Fruit fly (Drosophila melanogaster): ENCODE measurements around the gene CG42779.

The CG42779 gene

dm6 chr3R:17151376-17152026, 30.1 kb downstream of the CG42779 start, which contains the start of gene CG5292 (continued):
- no peak for TF ChIP-seq CG7963 (GFP tag; IDR thresholded peaks at IDR 0.05; ENCODE audit: partially characterized antibody)
- no peak for TF ChIP-seq ap (GFP tag; IDR thresholded peaks at IDR 0.05)
- TF ChIP-seq CG9609 (GFP tag; optimal IDR thresholded peaks at IDR 0.05): no peak
- no peak for TF ChIP-seq Deaf1 (tag; optimal IDR thresholded peaks at IDR 0.05)
- no peak for TF ChIP-seq Gug (GFP tag; IDR thresholded peaks at IDR 0.05)
- peak; percentile 55 for TF ChIP-seq NfI (GFP tag; optimal IDR thresholded peaks at IDR 0.05)
- TF ChIP-seq Fer1 (GFP tag; optimal IDR thresholded peaks at IDR 0.05): no peak
- no peak for TF ChIP-seq da (GFP tag; optimal IDR thresholded peaks at IDR 0.05)
- peak; percentile 12 for TF ChIP-seq gcm2 (GFP tag; optimal IDR thresholded peaks at IDR 0.05)
- TF ChIP-seq Taf1 (GFP tag; IDR thresholded peaks at IDR 0.05): no peak
- TF ChIP-seq sens-2 (GFP tag; IDR thresholded peaks at IDR 0.05): no peak
- no peak for TF ChIP-seq gt (GFP tag; IDR thresholded peaks at IDR 0.05)
- peak; percentile 49 for TF ChIP-seq Ets97D (GFP tag; optimal IDR thresholded peaks at IDR 0.05)
- TF ChIP-seq fd102C (GFP tag; optimal IDR thresholded peaks at IDR 0.05): no peak
- TF ChIP-seq jigr1 (GFP tag; IDR thresholded peaks at IDR 0.05): no peak
- peak; percentile 56 for TF ChIP-seq Aef1 (GFP tag; IDR thresholded peaks at IDR 0.05)
- 0 out of 2 replicates have a peak, but pooled peaks have one; percentile 37 for TF ChIP-seq CG7372 (GFP tag; IDR thresholded peaks at IDR 0.05)
- no peak for TF ChIP-seq CG12299 (tag; optimal IDR thresholded peaks at IDR 0.05)
- TF ChIP-seq CG6272 (GFP tag; IDR thresholded peaks at IDR 0.05): no peak
- TF ChIP-seq CG4282 (GFP tag; optimal IDR thresholded peaks at IDR 0.05): no peak
- no peak for TF ChIP-seq eve (GFP tag; optimal IDR thresholded peaks at IDR 0.05)
- peak; percentile 50 for TF ChIP-seq Side (GFP tag; optimal IDR thresholded peaks at IDR 0.05)
- peak; percentile 82 for TF ChIP-seq CG3847 (GFP tag; IDR thresholded peaks at IDR 0.05)
- TF ChIP-seq Ravus (GFP tag; IDR thresholded peaks at IDR 0.05): no peak
- no peak for TF ChIP-seq pum (GFP tag; optimal IDR thresholded peaks at IDR 0.05)
- TF ChIP-seq CG1832 (GFP tag; optimal IDR thresholded peaks at IDR 0.05): no peak
- TF ChIP-seq CG15479 (GFP tag; optimal IDR thresholded peaks at IDR 0.05): no peak
- no peak for TF ChIP-seq CG5180 (GFP tag; optimal IDR thresholded peaks at IDR 0.05)
- TF ChIP-seq repo (GFP tag; optimal IDR thresholded peaks at IDR 0.05): peak; percentile 0
- peak; percentile 49; the same call in 1 of the 3 replicates for TF ChIP-seq so (GFP tag; IDR thresholded peaks at IDR 0.05)
- no peak for TF ChIP-seq pita (GFP tag; optimal IDR thresholded peaks at IDR 0.05)
- peak; percentile 48 for TF ChIP-seq tin (GFP tag; optimal IDR thresholded peaks at IDR 0.05)
- peak; percentile 79 for TF ChIP-seq Rfx (GFP tag; IDR thresholded peaks at IDR 0.05)
- no peak for TF ChIP-seq CG18011 (GFP tag; optimal IDR thresholded peaks at IDR 0.05)
- TF ChIP-seq klu (GFP tag; IDR thresholded peaks at IDR 0.05): no peak
- no peak for TF ChIP-seq kay (GFP tag; optimal IDR thresholded peaks at IDR 0.05)
- TF ChIP-seq fd96Cb (tag; optimal IDR thresholded peaks at IDR 0.05): no peak
- peak; percentile 38 for TF ChIP-seq CG8388 (GFP tag; optimal IDR thresholded peaks at IDR 0.05)
- no peak for TF ChIP-seq HLH54F (GFP tag; optimal IDR thresholded peaks at IDR 0.05)
- 0 out of 2 replicates have a peak, but pooled peaks have one; percentile 9 for TF ChIP-seq tna (GFP tag; IDR thresholded peaks at IDR 0.05; ENCODE audit: partially characterized antibody)
- TF ChIP-seq dysf (GFP tag; IDR thresholded peaks at IDR 0.05): peak; percentile 60; the same call in 2 of the 3 replicates
- TF ChIP-seq CG7987 (GFP tag; optimal IDR thresholded peaks at IDR 0.05): no peak
- TF ChIP-seq Gsc (GFP tag; IDR thresholded peaks at IDR 0.05): no peak
- peak; percentile 19 for TF ChIP-seq CrebB (tag; optimal IDR thresholded peaks at IDR 0.05)
- no peak for TF ChIP-seq cato (GFP tag; optimal IDR thresholded peaks at IDR 0.05; ENCODE audit: borderline replicate concordance)
- no peak for TF ChIP-seq lola (GFP tag; optimal IDR thresholded peaks at IDR 0.05)
- TF ChIP-seq BEAF-32 (GFP tag; optimal IDR thresholded peaks at IDR 0.05): peak; percentile 50
- TF ChIP-seq zen (tag; optimal IDR thresholded peaks at IDR 0.05): no peak
- TF ChIP-seq CG31365 (tag; optimal IDR thresholded peaks at IDR 0.05): no peak
- peak; percentile 40; the same call in 1 of the 2 replicates for TF ChIP-seq cas (GFP tag; IDR thresholded peaks at IDR 0.05)

Measured in whole organism, embryonic.